Fruit fly (Drosophila melanogaster) whole organism, pupa: Measurements from ENCODE around the gene Alg11.
A peak's percentile ranks its signal among the peaks of the same experiment; 100 is the strongest.

Experiments used
- CG13204 ChIP-seq: fragments of 200-800 bp; sonication (Bioruptor generic); optimal IDR thresholded peaks from 2 replicates; lab custom pipeline; 2018; ENCODE audit warnings: missing biosample characterization, mild to moderate bottlenecking, missing genetic modification characterization, moderate library complexity
- CG14655 ChIP-seq: fragments of 200-800 bp; sonication (Bioruptor generic); optimal IDR thresholded peaks from 3 replicates; lab custom pipeline; 2017; ENCODE audit warnings: mild to moderate bottlenecking, missing biosample characterization, missing genetic modification reagents, missing genetic modification characterization
- CG34367 ChIP-seq: fragments of 200-800 bp; sonication (Bioruptor generic); optimal IDR thresholded peaks from 2 replicates; lab custom pipeline; 2018; ENCODE audit warnings: missing biosample characterization, mild to moderate bottlenecking, missing genetic modification characterization
- CG8159 ChIP-seq: fragments of 200-800 bp; sonication (Bioruptor generic); optimal IDR thresholded peaks from 3 replicates; lab custom pipeline; 2018; ENCODE audit warnings: missing biosample characterization, mild to moderate bottlenecking, missing genetic modification characterization, moderate library complexity
- Pif1B ChIP-seq: fragments of 200-800 bp; sonication (Bioruptor generic); optimal IDR thresholded peaks from 3 replicates; lab custom pipeline; 2016; ENCODE audit warnings: missing biosample characterization, missing genetic modification characterization
- fd96Ca ChIP-seq: fragments of 200-800 bp; sonication (Bioruptor generic); IDR thresholded peaks from 3 replicates; pipeline ENCODE4 v1.3.6; 2022; ENCODE audit warnings: missing biosample characterization, missing genetic modification characterization

DNA sequence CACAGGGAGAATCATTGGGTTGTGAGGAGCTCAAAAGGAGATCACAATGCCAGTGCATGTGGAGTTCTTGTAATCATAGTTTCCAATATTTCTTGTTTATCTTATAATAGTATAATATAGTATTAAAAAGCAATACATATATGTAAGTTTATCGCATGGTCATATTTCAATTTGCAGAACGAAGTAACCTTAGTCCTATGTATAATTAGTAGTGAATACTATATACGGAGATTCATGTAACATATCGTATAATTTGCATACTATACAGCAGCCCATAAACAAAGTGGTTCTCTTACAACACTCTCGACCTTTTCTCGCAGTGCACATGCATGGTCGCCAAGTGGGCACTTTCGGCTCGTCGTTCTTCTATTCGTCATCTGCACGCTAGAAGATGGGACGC is 23.3 kb upstream of the Alg11 start:
- TF ChIP-seq CG8159 (tag; lab: Kevin White, UChicago) (no peak), CG14655 (GFP tag; lab: Kevin White, UChicago) (peak; percentile 55), CG13204 (GFP tag; lab: Kevin White, UChicago) (no peak), Pif1B (GFP tag; lab: Kevin White, UChicago) (no peak), CG34367 (peak; percentile 22), fd96Ca (GFP tag; lab: Robert Waterston, UW) (no peak)
